Worm (Caenorhabditis elegans) whole organism, L2 larva: ENCODE data around the gene C54D1.7.

ENCODE experiments used
- ceh-16 ChIP-seq: fragments of 150-350 bp; optimal IDR thresholded peaks from 2 replicates; lab custom pipeline; 2014; ENCODE audit warnings: missing biosample characterization, missing genetic modification characterization
- egl-27 ChIP-seq: sonication (generic microtip); optimal IDR thresholded peaks from 3 replicates; lab custom pipeline; 2017; ENCODE audit warnings: missing biosample characterization, missing genetic modification reagents, missing genetic modification characterization
- elt-1 ChIP-seq: fragments of 150-350 bp; optimal IDR thresholded peaks from 2 replicates; lab custom pipeline; 2014; ENCODE audit warnings: missing biosample characterization, missing genetic modification characterization
- elt-3 ChIP-seq: sonication (generic microtip); optimal IDR thresholded peaks from 2 replicates; lab custom pipeline; 2017; ENCODE audit warnings: missing biosample characterization, missing genetic modification characterization

DNA sequence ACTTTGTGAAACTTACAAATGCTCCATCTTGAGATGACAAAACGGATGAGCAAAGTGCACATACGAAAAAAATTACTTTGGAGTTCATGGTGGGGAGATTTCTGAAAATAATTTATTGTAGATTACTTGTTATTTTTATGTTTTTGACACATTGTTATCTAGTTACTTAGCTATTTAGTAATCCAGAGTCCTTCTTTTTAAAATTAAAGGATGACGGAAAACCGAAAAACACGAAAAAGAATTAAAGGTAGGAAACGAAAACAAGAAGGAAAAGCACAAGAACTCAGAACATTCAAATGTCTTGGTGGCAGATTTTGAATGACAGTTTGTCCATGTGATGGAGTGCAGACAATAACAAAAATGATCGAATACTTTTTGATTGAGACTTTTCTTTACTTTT lies 38.9 kb downstream of the C54D1.7 start, which contains the start of gene hen-1:
- TF ChIP-seq ceh-16 (tag; lab: Kevin White, UChicago) (no peak), elt-1 (no peak), elt-3 (tag; lab: Kevin White, UChicago) (no peak), egl-27 (no peak)
